Worm (Caenorhabditis elegans) whole organism, L4 larva: Measurements from ENCODE around the gene K09A9.8.

ENCODE experiments used
- ZK546.5 ChIP-seq, 2 experiments: sonication (generic microtip); optimal IDR thresholded peaks; 2 replicates each; lab custom pipeline; 2017; ENCODE audit warnings: missing biosample characterization in 2 of 2, missing genetic modification characterization in 2 of 2
- aly-2 ChIP-seq: sonication (generic microtip); optimal IDR thresholded peaks from 2 replicates; lab custom pipeline; 2018; ENCODE audit warnings: missing biosample characterization, missing genetic modification characterization
- ama-1 ChIP-seq: fragments of 150-350 bp; optimal IDR thresholded peaks from 2 replicates; lab custom pipeline; 2014; ENCODE audit warnings: inconsistent platforms, mixed read lengths
- arid-1 ChIP-seq: fragments of 200-800 bp; sonication (Bioruptor generic); conservative IDR thresholded peaks from 2 replicates; pipeline ENCODE4 v1.3.6; 2022; ENCODE audit warnings: missing genetic modification reagents, missing genetic modification characterization, missing compliant biosample characterization
- ceh-20 ChIP-seq: fragments of 200-800 bp; sonication (Bioruptor generic); IDR thresholded peaks from 2 replicates; pipeline ENCODE4 v1.3.6; 2022; ENCODE audit warnings: missing genetic modification reagents, missing genetic modification characterization, missing compliant biosample characterization
- daf-12 ChIP-seq: fragments of 150-350 bp; optimal IDR thresholded peaks from 2 replicates; lab custom pipeline; 2014; ENCODE audit warnings: missing biosample characterization, missing genetic modification reagents, missing genetic modification characterization
- lin-1 ChIP-seq: fragments of 200-800 bp; sonication (Bioruptor generic); IDR thresholded peaks from 2 replicates; pipeline ENCODE4 v1.3.6; 2022; ENCODE audit warnings: missing genetic modification reagents, missing genetic modification characterization, missing compliant biosample characterization
- lin-15B ChIP-seq: fragments of 150-350 bp; sonication (generic microtip); optimal IDR thresholded peaks from 3 replicates; lab custom pipeline; 2014; ENCODE audit warnings: missing biosample characterization, missing genetic modification characterization
- mdl-1 ChIP-seq, 2 experiments: fragments of 150-350 bp in 1 of 2; sonication (generic microtip) in 1 of 2; optimal IDR thresholded peaks; 2 replicates each; lab custom pipeline; 2014 to 2017; ENCODE audit warnings: missing biosample characterization in 2 of 2, missing genetic modification characterization in 2 of 2
- mep-1 ChIP-seq: fragments of 150-350 bp; sonication (generic microtip); optimal IDR thresholded peaks from 3 replicates; lab custom pipeline; 2014; ENCODE audit warnings: missing biosample characterization, missing genetic modification characterization
- set-16 ChIP-seq: fragments of 200-800 bp; sonication (Bioruptor generic); IDR thresholded peaks from 2 replicates; pipeline ENCODE4 v1.3.6; 2022; ENCODE audit warnings: missing genetic modification reagents, missing genetic modification characterization, missing compliant biosample characterization
- unc-62 ChIP-seq, 3 experiments: fragments of 150-350 bp in 1 of 3; sonication (generic microtip); optimal IDR thresholded peaks in 2 of 3; peaks in 1 of 3; 1 replicate in 1 of 3; 2 replicates in 2 of 3; lab custom pipeline; 2014 to 2017; ENCODE audit warnings: missing biosample characterization in 3 of 3, missing genetic modification characterization in 3 of 3, missing genetic modification reagents in 3 of 3, missing genotype in 1 of 3
- zip-2 ChIP-seq: fragments of 150-350 bp; optimal IDR thresholded peaks from 2 replicates; lab custom pipeline; 2014; ENCODE audit warnings: missing biosample characterization, missing genetic modification characterization
- ztf-11 ChIP-seq: fragments of 150-350 bp; optimal IDR thresholded peaks from 2 replicates; lab custom pipeline; 2014; ENCODE audit warnings: missing biosample characterization, missing genetic modification characterization

DNA sequence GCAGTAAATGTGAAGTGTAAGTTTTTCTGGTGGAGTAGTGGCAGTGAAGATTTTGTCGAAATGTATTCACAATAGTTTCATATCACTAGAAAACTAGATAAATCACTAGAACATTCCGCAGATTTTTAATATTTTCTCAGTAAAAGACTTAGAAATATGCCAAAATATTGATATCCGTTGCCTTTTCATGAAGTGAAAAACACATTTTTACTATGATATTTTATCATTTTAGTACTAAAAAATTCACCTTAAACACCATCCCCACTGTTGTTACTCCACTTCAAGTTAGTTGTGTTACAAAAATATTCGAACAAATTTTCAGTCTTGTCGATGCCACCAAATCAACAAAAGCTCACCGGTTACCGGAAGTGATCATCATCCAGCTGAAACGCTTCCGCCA, 3.6 kb downstream of the K09A9.8 start:
- TF ChIP-seq daf-12 (tag; lab: Kevin White, UChicago) (no peak), lin-1 (GFP tag; lab: Robert Waterston, UW) (no peak), zip-2 (no peak), ama-1 (no peak), lin-15B (tag; lab: Kevin White, UChicago) (no peak), aly-2 (tag; lab: Kevin White, UChicago) (no peak), mdl-1 (tag; optimal IDR thresholded peaks at IDR 0.05; lab: Kevin White, UChicago) (no peak), set-16 (GFP tag; lab: Robert Waterston, UW) (no peak), ZK546.5 (tag; optimal IDR thresholded peaks at IDR 0.05; lab: Kevin White, UChicago) (no peak), arid-1 (GFP tag; lab: Robert Waterston, UW) (no peak), mep-1 (no peak), unc-62 (GFP tag; optimal IDR thresholded peaks at IDR 0.05 in 1 of 2; lab: Kevin White, UChicago) (peak in 1 of 2 experiments; percentile 62), unc-62 (tag; optimal IDR thresholded peaks at IDR 0.05; lab: Kevin White, UChicago) (no peak), ztf-11 (tag; lab: Kevin White, UChicago) (no peak), ceh-20 (GFP tag; lab: Robert Waterston, UW) (no peak)
